Worm (Caenorhabditis elegans): ENCODE data around the gene M110.3.

DNA sequence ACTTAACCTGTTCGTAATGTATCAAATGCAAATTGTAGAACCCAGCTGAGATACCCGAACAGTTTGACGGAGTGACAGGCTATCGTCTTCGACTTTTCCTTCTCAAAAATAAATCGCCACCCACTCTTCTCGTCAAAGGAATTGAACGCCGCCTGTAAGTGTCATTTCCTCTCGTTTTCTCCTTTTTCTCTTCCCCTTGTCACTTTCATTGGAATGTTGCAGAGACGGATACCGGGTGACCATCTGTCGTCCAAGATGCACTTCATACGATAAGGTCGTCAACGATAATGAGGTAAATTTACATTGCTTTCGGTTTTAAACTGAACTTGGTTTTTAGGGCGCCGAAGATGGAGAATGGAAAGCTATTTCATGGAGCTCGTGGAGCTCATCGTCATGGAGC lies 16.6 kb downstream of the M110.3 start:
- TF ChIP-seq ama-1 (optimal IDR thresholded peaks at IDR 0.05): no peak
- TF ChIP-seq hnd-1 (tag; optimal IDR thresholded peaks at IDR 0.05): no peak
- TF ChIP-seq flt-1 (GFP tag; IDR thresholded peaks at IDR 0.05): no peak
- no peak for TF ChIP-seq ceh-36 (tag; optimal IDR thresholded peaks at IDR 0.05)
- TF ChIP-seq F13C5.2 (tag; optimal IDR thresholded peaks at IDR 0.05): no peak
- TF ChIP-seq pes-1 (GFP tag; IDR thresholded peaks at IDR 0.05): no peak
- TF ChIP-seq tbx-37 (GFP tag; conservative IDR thresholded peaks at IDR 0.05): no peak
- TF ChIP-seq ceh-13 (GFP tag; optimal IDR thresholded peaks at IDR 0.05): no peak
- no peak for TF ChIP-seq tbx-11 (GFP tag; IDR thresholded peaks at IDR 0.05)
- no peak for TF ChIP-seq tra-4 (tag; optimal IDR thresholded peaks at IDR 0.05)
- no peak for TF ChIP-seq hmbx-1 (tag; optimal IDR thresholded peaks at IDR 0.05)
- no peak for TF ChIP-seq aly-1 (tag; optimal IDR thresholded peaks at IDR 0.05)
- no peak for TF ChIP-seq sea-1 (GFP tag; conservative IDR thresholded peaks at IDR 0.05)
- no peak for TF ChIP-seq hmg-4 (GFP tag; optimal IDR thresholded peaks at IDR 0.05)
